Worm (Caenorhabditis elegans): ENCODE data around the gene iff-2.
A peak's percentile ranks its signal among the peaks of the same experiment; 100 is the strongest.

iff-2 gene

ce11 chrII:8545315-8545714, 15.9 kb downstream of the iff-2 start, which contains the start of gene decr-1.2:
decr-1.2 (plus strand) TSS chrII:8545615.
- TF ChIP-seq lsy-2 (tag; optimal IDR thresholded peaks at IDR 0.05) (no peak), sptf-1 (tag; optimal IDR thresholded peaks at IDR 0.05) (no peak), nhr-237 (tag; optimal IDR thresholded peaks at IDR 0.05) (no peak)

DNA sequence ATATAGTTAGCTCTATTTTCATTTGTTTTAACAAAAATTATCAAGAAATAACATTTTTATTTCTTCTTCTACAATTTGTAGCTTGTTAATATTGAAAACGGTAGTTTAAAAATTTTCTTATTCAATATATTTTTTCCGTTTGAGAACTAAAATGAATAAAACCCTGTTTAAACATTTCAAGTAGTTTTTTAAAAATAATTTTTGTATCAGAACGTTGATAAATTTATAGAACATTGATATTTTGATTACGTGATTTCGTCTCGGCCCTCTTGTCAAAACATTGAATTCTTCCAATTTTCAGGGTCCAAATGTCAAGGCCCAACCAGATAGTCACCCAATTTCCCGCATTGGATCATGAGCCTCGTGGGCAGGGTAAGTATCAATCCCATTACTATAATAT, 20.8 kb downstream of the iff-2 start, which contains the start of gene pqn-73:
Gene pqn-73 (plus strand): TSS at position 301 of the 400 bp plus-strand sequence.
- TF ChIP-seq mep-1 (tag; optimal IDR thresholded peaks at IDR 0.05) (no peak), flh-1 (GFP tag; optimal IDR thresholded peaks at IDR 0.05) (no peak), ceh-39 (tag; optimal IDR thresholded peaks at IDR 0.05) (no peak), bed-3 (GFP tag; optimal IDR thresholded peaks at IDR 0.05) (no peak), unc-120 (tag; optimal IDR thresholded peaks at IDR 0.05; ENCODE audit: poor library complexity, severe bottlenecking) (no peak), snpc-4 (tag; optimal IDR thresholded peaks at IDR 0.05) (no peak), nhr-2 (tag; optimal IDR thresholded peaks at IDR 0.05) (no peak), ham-2 (GFP tag; optimal IDR thresholded peaks at IDR 0.05) (no peak), sptf-1 (tag; optimal IDR thresholded peaks at IDR 0.05) (no peak), nhr-28 (tag; optimal IDR thresholded peaks at IDR 0.05) (no peak), mab-5 (tag; optimal IDR thresholded peaks at IDR 0.05) (no peak), ztf-11 (tag; optimal IDR thresholded peaks at IDR 0.05) (no peak), elt-3 (tag; optimal IDR thresholded peaks at IDR 0.05) (no peak), cnd-1 (tag; optimal IDR thresholded peaks at IDR 0.05) (no peak), M03D4.4 (tag; optimal IDR thresholded peaks at IDR 0.05) (no peak), drap-1 (GFP tag; optimal IDR thresholded peaks at IDR 0.05) (no peak)

- TF ChIP-seq nhr-12 (tag; optimal IDR thresholded peaks at IDR 0.05) (no peak), nhr-28 (tag; optimal IDR thresholded peaks at IDR 0.05) (no peak), nhr-76 (tag; optimal IDR thresholded peaks at IDR 0.05) (no peak), hlh-1 (tag; optimal IDR thresholded peaks at IDR 0.05) (no peak), nhr-237 (tag; optimal IDR thresholded peaks at IDR 0.05) (no peak), nhr-2 (tag; optimal IDR thresholded peaks at IDR 0.05) (no peak), snpc-4 (tag; optimal IDR thresholded peaks at IDR 0.05) (no peak)
These were observed 25.1 kb downstream of the iff-2 start, which contains the start of gene W01C9.2 for ce11 chrII:8536060-8536459. W01C9.2 (plus strand) TSS chrII:8536360.

- TF ChIP-seq nhr-2 (tag; optimal IDR thresholded peaks at IDR 0.05), result no peak
- TF ChIP-seq elt-1 (tag; optimal IDR thresholded peaks at IDR 0.05; ENCODE audit: borderline replicate concordance, insufficient read depth), result no peak
- peak; percentile 56 for TF ChIP-seq ham-2 (GFP tag; optimal IDR thresholded peaks at IDR 0.05)
- TF ChIP-seq pha-4 (tag; optimal IDR thresholded peaks at IDR 0.05), result peak; percentile 5
- TF ChIP-seq drap-1 (GFP tag; optimal IDR thresholded peaks at IDR 0.05), result no peak
- TF ChIP-seq blmp-1 (tag; optimal IDR thresholded peaks at IDR 0.05), result peak; percentile 62
These were observed 29.2 kb downstream of the iff-2 start for ce11 chrII:8532015-8532414.

ce11 chrII:8531181-8531759, 29.9 kb downstream of the iff-2 start, which contains the start of gene gldi-7:
gldi-7 (minus strand) TSS chrII:8531222.
- no peak for TF ChIP-seq bed-3 (GFP tag; optimal IDR thresholded peaks at IDR 0.05)
- no peak for TF ChIP-seq mls-2 (tag; optimal IDR thresholded peaks at IDR 0.05)
- TF ChIP-seq ceh-83 (GFP tag; optimal IDR thresholded peaks at IDR 0.05), result no peak

ce11 chrII:8529176-8529698, 31.9 kb downstream of the iff-2 start:
- TF ChIP-seq ham-2 (GFP tag; optimal IDR thresholded peaks at IDR 0.05) (peak; percentile 78), sem-2 (GFP tag; optimal IDR thresholded peaks at IDR 0.05) (no peak), bed-3 (GFP tag; optimal IDR thresholded peaks at IDR 0.05) (no peak), elt-3 (tag; optimal IDR thresholded peaks at IDR 0.05) (no peak), elt-1 (tag; optimal IDR thresholded peaks at IDR 0.05; ENCODE audit: borderline replicate concordance, insufficient read depth) (peak; percentile 68), ceh-39 (tag; optimal IDR thresholded peaks at IDR 0.05) (no peak), nhr-28 (tag; optimal IDR thresholded peaks at IDR 0.05) (no peak)

Measured in whole organism, mixed stage, embryonic.